Fruit fly (Drosophila melanogaster) whole organism, wandering third instar larva: ENCODE results near the gene CG16775.

Experiments
- Abd-B ChIP-seq: fragments of >200 bp; optimal IDR thresholded peaks from 2 replicates; lab custom pipeline; 2017; ENCODE audit warnings: missing biosample characterization, missing genetic modification characterization
- CG9705 ChIP-seq: fragments of 200-800 bp; sonication (Bioruptor generic); optimal IDR thresholded peaks from 2 replicates; lab custom pipeline; 2018; ENCODE audit warnings: missing biosample characterization, mild to moderate bottlenecking, missing genetic modification characterization
- Dfd ChIP-seq: fragments of >200 bp; optimal IDR thresholded peaks from 2 replicates; lab custom pipeline; 2017; ENCODE audit warnings: missing biosample characterization, missing genetic modification characterization
- Dif ChIP-seq: fragments of 200-275, 200-300 bp; sonication (Bioruptor generic); optimal IDR thresholded peaks from 2 replicates; lab custom pipeline; 2018; ENCODE audit warnings: missing biosample characterization, missing genetic modification characterization; ENCODE audit not compliant: partially characterized antibody
- GATAd ChIP-seq: sonication (Bioruptor generic); optimal IDR thresholded peaks from 2 replicates; lab custom pipeline; 2016; ENCODE audit warnings: missing biosample characterization, missing genetic modification characterization
- HLH106 ChIP-seq: fragments of 200-800 bp; optimal IDR thresholded peaks from 3 replicates; lab custom pipeline; 2019; ENCODE audit warnings: missing biosample characterization, mild to moderate bottlenecking, missing genetic modification characterization, moderate library complexity
- Hnf4 ChIP-seq: fragments of 200-800 bp; sonication (Bioruptor generic); optimal IDR thresholded peaks from 2 replicates; lab custom pipeline; 2016; ENCODE audit warnings: missing biosample characterization, mild to moderate bottlenecking, missing genetic modification characterization
- Hr78 ChIP-seq: fragments of >200 bp; optimal IDR thresholded peaks from 2 replicates; lab custom pipeline; 2017; ENCODE audit warnings: missing biosample characterization, missing genetic modification characterization
- Jra ChIP-seq: sonication (Bioruptor generic); optimal IDR thresholded peaks from 2 replicates; lab custom pipeline; 2016; ENCODE audit warnings: missing biosample characterization, missing genetic modification characterization
- Myc ChIP-seq: fragments of >200 bp; optimal IDR thresholded peaks from 2 replicates; lab custom pipeline; 2017
- OdsH ChIP-seq: fragments of 200-800 bp; sonication (Bioruptor generic); optimal IDR thresholded peaks from 2 replicates; lab custom pipeline; 2016; ENCODE audit warnings: missing biosample characterization, mild to moderate bottlenecking, missing genetic modification characterization
- Rel ChIP-seq, 2 experiments: fragments of 200-800 bp; sonication (Bioruptor generic) in 1 of 2; optimal IDR thresholded peaks; 2 replicates in 1 of 2; 3 replicates in 1 of 2; lab custom pipeline; 2016 to 2019; ENCODE audit warnings: mild to moderate bottlenecking in 2 of 2, missing biosample characterization in 2 of 2, missing genetic modification characterization in 2 of 2, moderate library complexity in 1 of 2
- Sp1 ChIP-seq: fragments of 200-800 bp; sonication (Bioruptor generic); optimal IDR thresholded peaks from 3 replicates; lab custom pipeline; 2019; ENCODE audit warnings: missing biosample characterization, mild to moderate bottlenecking, missing genetic modification characterization, moderate library complexity
- br ChIP-seq: fragments of 200-800 bp; sonication (Bioruptor generic); optimal IDR thresholded peaks from 2 replicates; lab custom pipeline; 2016; ENCODE audit warnings: missing biosample characterization, missing genetic modification characterization
- brk ChIP-seq: fragments of 200-800 bp; sonication (Bioruptor generic); optimal IDR thresholded peaks from 2 replicates; lab custom pipeline; 2016; ENCODE audit warnings: missing biosample characterization, mild to moderate bottlenecking, missing genetic modification characterization
- dl ChIP-seq, 2 experiments: fragments of 175-275, 200-275 bp in 1 of 2; fragments of 200-275 bp in 1 of 2; sonication (Bioruptor generic); optimal IDR thresholded peaks; lab custom pipeline; 2018; ENCODE audit warnings: mild to moderate bottlenecking in 2 of 2, missing biosample characterization in 2 of 2, missing genetic modification characterization in 2 of 2, moderate library complexity in 2 of 2; ENCODE audit not compliant: partially characterized antibody in 2 of 2, insufficient read depth in 1 of 2
- dsf ChIP-seq: sonication (Bioruptor generic); optimal IDR thresholded peaks from 2 replicates; lab custom pipeline; 2016; ENCODE audit warnings: missing biosample characterization, missing genetic modification characterization, borderline replicate concordance
- ey ChIP-seq: fragments of 200-800 bp; sonication (Bioruptor generic); optimal IDR thresholded peaks from 2 replicates; lab custom pipeline; 2016; ENCODE audit warnings: missing biosample characterization, missing genetic modification characterization
- foxo ChIP-seq, 2 experiments: fragments of 200-800 bp; sonication (Bioruptor generic); optimal IDR thresholded peaks; 2 replicates in 1 of 2; 3 replicates in 1 of 2; lab custom pipeline; 2016 to 2017; ENCODE audit warnings: missing biosample characterization in 2 of 2, missing genetic modification characterization in 2 of 2
- fru ChIP-seq: fragments of 200-800 bp; sonication (Bioruptor generic); optimal IDR thresholded peaks from 3 replicates; lab custom pipeline; 2016; ENCODE audit warnings: missing biosample characterization, mild to moderate bottlenecking, missing genetic modification characterization
- h ChIP-seq: fragments of 200-800 bp; sonication (Bioruptor generic); optimal IDR thresholded peaks from 3 replicates; lab custom pipeline; 2016; ENCODE audit warnings: missing biosample characterization, mild to moderate bottlenecking, missing genetic modification characterization
- jim ChIP-seq: fragments of 175-275, 200-325 bp; sonication (Bioruptor generic); optimal IDR thresholded peaks from 2 replicates; lab custom pipeline; 2016; ENCODE audit warnings: missing biosample characterization, mild to moderate bottlenecking, missing genetic modification characterization
- lola ChIP-seq: fragments of >200 bp; optimal IDR thresholded peaks from 2 replicates; lab custom pipeline; 2017; ENCODE audit warnings: missing biosample characterization, missing genetic modification characterization
- pan ChIP-seq: fragments of >200 bp; optimal IDR thresholded peaks from 2 replicates; lab custom pipeline; 2017
- rgr ChIP-seq: fragments of 200-800 bp; sonication (Bioruptor generic); optimal IDR thresholded peaks from 3 replicates; lab custom pipeline; 2016; ENCODE audit warnings: missing biosample characterization, mild to moderate bottlenecking, missing genetic modification characterization
- sage ChIP-seq: fragments of 200-800 bp; sonication (Bioruptor generic); optimal IDR thresholded peaks from 2 replicates; lab custom pipeline; 2016; ENCODE audit warnings: missing biosample characterization, mild to moderate bottlenecking, missing genetic modification characterization
- sv ChIP-seq: fragments of 200-800 bp; sonication (Bioruptor generic); optimal IDR thresholded peaks from 3 replicates; lab custom pipeline; 2016; ENCODE audit warnings: missing biosample characterization, missing genetic modification characterization
- tai ChIP-seq: sonication (Bioruptor generic); optimal IDR thresholded peaks from 2 replicates; lab custom pipeline; 2016; ENCODE audit warnings: missing biosample characterization, missing genetic modification characterization
- woc ChIP-seq: sonication (Bioruptor generic); optimal IDR thresholded peaks from 2 replicates; lab custom pipeline; 2016; ENCODE audit warnings: missing biosample characterization, mild to moderate bottlenecking, missing genetic modification characterization

Gene CG16775

dm6 chr3L:17842892-17843703 lies 43.3 kb downstream of the CG16775 start, which contains the start of gene CG5567:
Gene CG5567, minus strand, starts transcription at chr3L:17843544.
- TF ChIP-seq Myc (no peak), pan (lab: Kevin White, UChicago) (no peak), OdsH (GFP tag; lab: Kevin White, UChicago) (no peak), foxo (GFP tag; optimal IDR thresholded peaks at IDR 0.05; lab: Kevin White, UChicago) (peak in 1 of 2 experiments; percentile 23), woc (GFP tag; lab: Kevin White, UChicago) (peak; percentile 41), Dif (GFP tag; lab: Kevin White, UChicago) (no peak), dl (GFP tag; optimal IDR thresholded peaks at IDR 0.05; lab: Kevin White, UChicago; ENCODE audit: insufficient read depth in 1 of 2, partially characterized antibody in 2 of 2) (no peak), sage (GFP tag; lab: Kevin White, UChicago) (no peak), Dfd (GFP tag; lab: Kevin White, UChicago) (no peak), CG9705 (GFP tag; lab: Kevin White, UChicago) (no peak), brk (no peak), dsf (GFP tag; lab: Kevin White, UChicago) (no peak), lola (GFP tag; lab: Kevin White, UChicago) (no peak), tai (GFP tag; lab: Kevin White, UChicago) (no peak), br (GFP tag; lab: Kevin White, UChicago) (no peak), Rel (GFP tag; optimal IDR thresholded peaks at IDR 0.05; lab: Kevin White, UChicago) (no peak), Rel (tag; optimal IDR thresholded peaks at IDR 0.05; lab: Kevin White, UChicago) (peak; percentile 23), GATAd (no peak), sv (GFP tag; lab: Kevin White, UChicago) (no peak)

dm6 chr3L:17841085-17841606 lies 45.3 kb downstream of the CG16775 start, which contains the start of gene CG5577:
Gene CG5577, minus strand, starts transcription at chr3L:17841427.
- TF ChIP-seq woc (GFP tag; lab: Kevin White, UChicago) (peak; percentile 43), OdsH (GFP tag; lab: Kevin White, UChicago) (peak; percentile 5), rgr (GFP tag; lab: Kevin White, UChicago) (peak; percentile 16), Myc (no peak), HLH106 (tag; lab: Kevin White, UChicago) (peak; percentile 38), dl (GFP tag; optimal IDR thresholded peaks at IDR 0.05; lab: Kevin White, UChicago; ENCODE audit: insufficient read depth in 1 of 2, partially characterized antibody in 2 of 2) (no peak), h (GFP tag; lab: Kevin White, UChicago) (peak; percentile 51), Jra (GFP tag; lab: Kevin White, UChicago) (no peak), br (GFP tag; lab: Kevin White, UChicago) (peak; percentile 10), brk (no peak), ey (GFP tag; lab: Kevin White, UChicago) (no peak), Abd-B (no peak), fru (GFP tag; lab: Kevin White, UChicago) (peak; percentile 26), Sp1 (GFP tag; lab: Kevin White, UChicago) (peak; percentile 47), Dif (GFP tag; lab: Kevin White, UChicago) (peak; percentile 48), jim (GFP tag; lab: Kevin White, UChicago) (no peak), pan (lab: Kevin White, UChicago) (no peak), Hr78 (GFP tag; lab: Kevin White, UChicago) (no peak), Rel (GFP tag; optimal IDR thresholded peaks at IDR 0.05; lab: Kevin White, UChicago) (no peak), Rel (tag; optimal IDR thresholded peaks at IDR 0.05; lab: Kevin White, UChicago) (peak; percentile 33), Hnf4 (GFP tag; lab: Kevin White, UChicago) (no peak), foxo (GFP tag; optimal IDR thresholded peaks at IDR 0.05; lab: Kevin White, UChicago) (no peak)
